Worm (Caenorhabditis elegans) whole organism, young adult: ENCODE data around the gene vps-15.

Experiments used
- F10E7.11 ChIP-seq: sonication (generic microtip); optimal IDR thresholded peaks from 2 replicates; lab custom pipeline; 2017; ENCODE audit warnings: mild to moderate bottlenecking, missing genetic modification characterization, moderate library complexity, missing compliant biosample characterization
- F55B11.4 ChIP-seq: sonication (generic microtip); optimal IDR thresholded peaks from 2 replicates; lab custom pipeline; 2016; ENCODE audit warnings: missing compliant biosample characterization, missing genetic modification characterization, borderline replicate concordance; ENCODE audit not compliant: insufficient read depth
- F57C9.4 ChIP-seq: sonication (generic microtip); optimal IDR thresholded peaks from 2 replicates; lab custom pipeline; 2017; ENCODE audit warnings: mild to moderate bottlenecking, missing genetic modification characterization, missing compliant biosample characterization
- cebp-2 ChIP-seq: fragments of 200-800 bp; sonication (Bioruptor generic); IDR thresholded peaks from 2 replicates; pipeline ENCODE4 v1.3.6; 2022; ENCODE audit warnings: missing genetic modification characterization, missing compliant biosample characterization
- lin-40 ChIP-seq: sonication (generic microtip); optimal IDR thresholded peaks from 2 replicates; lab custom pipeline; 2016; ENCODE audit warnings: missing genetic modification characterization, mild to moderate bottlenecking, missing compliant biosample characterization, missing genotype, missing genetic modification reagents
- nhr-179 ChIP-seq: sonication (generic microtip); optimal IDR thresholded peaks from 2 replicates; lab custom pipeline; 2016; ENCODE audit warnings: mild to moderate bottlenecking, missing genetic modification characterization, missing compliant biosample characterization
- sdz-38 ChIP-seq: sonication (generic microtip); optimal IDR thresholded peaks from 2 replicates; lab custom pipeline; 2016; ENCODE audit warnings: missing genotype, missing genetic modification characterization, missing compliant biosample characterization
- snpc-1.1 ChIP-seq: sonication (generic microtip); optimal IDR thresholded peaks from 2 replicates; lab custom pipeline; 2017; ENCODE audit warnings: missing genetic modification characterization, mild to moderate bottlenecking, missing compliant biosample characterization, antibody characterized with exemption, moderate library complexity, missing genotype, missing genetic modification reagents; ENCODE audit not compliant: insufficient read depth
- snpc-1.3 ChIP-seq: sonication (generic microtip); optimal IDR thresholded peaks from 2 replicates; lab custom pipeline; 2017; ENCODE audit warnings: missing genetic modification characterization, mild to moderate bottlenecking, missing compliant biosample characterization, antibody characterized with exemption, moderate library complexity, missing genotype, missing genetic modification reagents; ENCODE audit not compliant: insufficient read depth
- unc-130 ChIP-seq: sonication (generic microtip); optimal IDR thresholded peaks from 2 replicates; lab custom pipeline; 2016; ENCODE audit warnings: missing genetic modification reagents, missing genetic modification characterization, missing compliant biosample characterization
- ztf-18 ChIP-seq: sonication (generic microtip); optimal IDR thresholded peaks from 2 replicates; lab custom pipeline; 2016; ENCODE audit warnings: missing genotype, mild to moderate bottlenecking, missing genetic modification characterization, missing compliant biosample characterization

The vps-15 gene

ce11 chrII:11860623-11861079 is 55.0 kb downstream of the vps-15 start, which contains the start of gene K12D12.5 (continued):
- no peak for TF ChIP-seq sdz-38
- no peak for TF ChIP-seq nhr-179 (tag; lab: Kevin White, UChicago)
- no peak for TF ChIP-seq lin-40 (tag; lab: Kevin White, UChicago)
- TF ChIP-seq, all 124 proteins: peak for 27

- TF ChIP-seq snpc-1.3 (tag; lab: Kevin White, UChicago) = no peak
- no peak for TF ChIP-seq F57C9.4 (tag; lab: Kevin White, UChicago)
- TF ChIP-seq snpc-1.1 (tag; lab: Kevin White, UChicago) = no peak
- no peak for TF ChIP-seq unc-130 (GFP tag; lab: Kevin White, UChicago)
- TF ChIP-seq F10E7.11 (tag; lab: Kevin White, UChicago) = no peak
- no peak for TF ChIP-seq cebp-2 (GFP tag; lab: Robert Waterston, UW)
- no peak for TF ChIP-seq F55B11.4
- TF ChIP-seq ztf-18 (tag; lab: Kevin White, UChicago) = no peak
- TF ChIP-seq, all 124 proteins: peak for 0
Observed at ce11 chrII:11859833-11860232, 55.8 kb downstream of the vps-15 start.
